Fruit fly (Drosophila melanogaster): ENCODE data around the gene Fntb.

The Fntb gene

DNA sequence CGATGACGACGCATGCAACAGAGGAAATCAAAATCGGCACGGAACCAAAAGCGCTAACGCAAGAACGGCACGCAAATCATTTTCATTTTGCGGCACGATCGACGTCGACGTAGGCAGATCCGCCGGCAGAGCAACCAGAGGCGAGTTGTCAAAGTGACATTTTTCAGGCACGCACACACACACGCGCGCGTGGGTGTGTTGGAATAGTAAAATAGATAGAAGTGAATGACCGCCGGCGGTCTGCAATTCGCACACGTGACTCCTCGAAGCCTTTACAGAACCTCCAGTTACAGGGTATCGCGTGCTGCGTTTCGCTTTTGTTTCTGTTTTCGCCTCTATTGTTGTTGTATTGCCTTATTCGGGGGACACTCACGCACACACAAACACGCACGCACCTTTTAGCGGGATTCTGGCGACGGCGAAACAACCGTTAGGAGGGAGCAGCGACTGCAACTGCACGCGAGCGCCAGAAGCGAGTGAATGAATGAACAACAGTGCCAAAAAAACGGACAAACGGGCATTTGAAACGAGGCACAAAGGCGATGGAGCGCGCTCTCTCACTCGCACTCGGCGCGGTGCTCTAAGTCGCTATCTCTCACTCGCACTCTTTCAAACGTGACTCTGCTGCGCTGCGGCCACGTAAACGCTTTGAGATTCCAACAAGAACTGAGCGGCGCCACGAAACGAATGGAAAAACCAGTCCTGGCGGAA lies 29.6 kb upstream of the Fntb start, which contains the start of gene ss (continued):
- TF ChIP-seq otp (GFP tag; IDR thresholded peaks at IDR 0.05) (no peak), CG14441 (GFP tag; IDR thresholded peaks at IDR 0.05) (no peak), ranshi (GFP tag; IDR thresholded peaks at IDR 0.05) (no peak), wek (GFP tag; optimal IDR thresholded peaks at IDR 0.05) (no peak), Lhr (GFP tag; optimal IDR thresholded peaks at IDR 0.05) (no peak), sd (tag; optimal IDR thresholded peaks at IDR 0.05) (no peak)

DNA sequence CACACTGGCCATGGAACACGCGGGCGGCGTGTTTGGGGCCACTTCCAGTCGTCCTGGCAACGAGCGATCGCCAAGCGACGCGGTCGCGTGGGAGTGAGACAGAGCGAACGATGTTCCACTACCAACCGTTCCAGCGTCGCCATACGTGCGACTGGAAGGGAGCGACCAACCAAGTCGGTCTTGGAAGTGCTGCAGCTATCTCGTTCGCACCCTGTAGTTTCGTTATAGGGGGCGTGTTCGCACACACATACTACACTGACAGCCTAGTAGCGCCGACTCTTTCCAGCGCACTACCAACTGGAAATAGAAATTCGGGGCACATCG lies 29.1 kb upstream of the Fntb start:
- TF ChIP-seq cg (GFP tag; optimal IDR thresholded peaks at IDR 0.05) (peak; percentile 81), Max (GFP tag; optimal IDR thresholded peaks at IDR 0.05) (no peak), kni (GFP tag; optimal IDR thresholded peaks at IDR 0.05) (peak; percentile 5), CoRest (tag; optimal IDR thresholded peaks at IDR 0.05) (peak; percentile 42), prd (optimal IDR thresholded peaks at IDR 0.05) (no peak), prd (GFP tag; IDR thresholded peaks at IDR 0.05) (no peak), Bgb (GFP tag; IDR thresholded peaks at IDR 0.05; ENCODE audit: partially characterized antibody) (0 out of 2 replicates have a peak, but pooled peaks have one; percentile 30), Abd-B (GFP tag; optimal IDR thresholded peaks at IDR 0.05) (no peak), Rfx (GFP tag; IDR thresholded peaks at IDR 0.05) (peak; percentile 74), CG43689 (GFP tag; IDR thresholded peaks at IDR 0.05) (no peak), knrl (GFP tag; IDR thresholded peaks at IDR 0.05; ENCODE audit: partially characterized antibody) (peak; percentile 18; the same call in 1 of the 3 replicates), phol (tag; optimal IDR thresholded peaks at IDR 0.05) (peak; percentile 30), CG17829 (tag; optimal IDR thresholded peaks at IDR 0.05) (peak; percentile 38), danr (GFP tag; IDR thresholded peaks at IDR 0.05) (no peak), Ets97D (GFP tag; optimal IDR thresholded peaks at IDR 0.05) (no peak), CG1832 (GFP tag; optimal IDR thresholded peaks at IDR 0.05) (peak; percentile 94), Dll (GFP tag; IDR thresholded peaks at IDR 0.05; ENCODE audit: partially characterized antibody) (no peak), ttk (GFP tag; IDR thresholded peaks at IDR 0.05) (0 out of 2 replicates have a peak, but pooled peaks have one; percentile 37), CG18764 (GFP tag; optimal IDR thresholded peaks at IDR 0.05) (no peak), tll (GFP tag; optimal IDR thresholded peaks at IDR 0.05) (peak in 1 of 2 experiments; percentile 16), CG7745 (tag; optimal IDR thresholded peaks at IDR 0.05) (peak; percentile 81), MBD-R2 (GFP tag; IDR thresholded peaks at IDR 0.05) (no peak), CG10321 (GFP tag; IDR thresholded peaks at IDR 0.05) (peak; percentile 92), z (GFP tag; IDR thresholded peaks at IDR 0.05) (peak; percentile 94), CG42726 (GFP tag; IDR thresholded peaks at IDR 0.05; ENCODE audit: partially characterized antibody) (no peak), D (optimal IDR thresholded peaks at IDR 0.05) (peak; percentile 95), D (GFP tag; optimal IDR thresholded peaks at IDR 0.05) (no peak), crol (GFP tag; IDR thresholded peaks at IDR 0.05) (no peak), CG1529 (GFP tag; optimal IDR thresholded peaks at IDR 0.05) (no peak), Adf1 (GFP tag; IDR thresholded peaks at IDR 0.05) (peak; percentile 63; the same call in 1 of the 2 replicates), bowl (GFP tag; IDR thresholded peaks at IDR 0.05) (no peak), CG4328 (GFP tag; optimal IDR thresholded peaks at IDR 0.05) (no peak), HLH4C (GFP tag; IDR thresholded peaks at IDR 0.05; ENCODE audit: partially characterized antibody) (no peak), Opbp (GFP tag; IDR thresholded peaks at IDR 0.05; ENCODE audit: partially characterized antibody) (0 out of 3 replicates have a peak, but pooled peaks have one; percentile 30), CTCF (GFP tag; optimal IDR thresholded peaks at IDR 0.05) (peak; percentile 46), pfk (GFP tag; optimal IDR thresholded peaks at IDR 0.05) (peak; percentile 99), grn (GFP tag; optimal IDR thresholded peaks at IDR 0.05) (no peak), Nf-YC (tag; optimal IDR thresholded peaks at IDR 0.05) (peak; percentile 98), Nf-YB (GFP tag; optimal IDR thresholded peaks at IDR 0.05) (peak; percentile 99), CG8478 (optimal IDR thresholded peaks at IDR 0.05) (peak; percentile 98), CG11093 (GFP tag; IDR thresholded peaks at IDR 0.05) (no peak), Drgx (GFP tag; IDR thresholded peaks at IDR 0.05) (0 out of 2 replicates have a peak, but pooled peaks have one; percentile 8), HmgD (GFP tag; optimal IDR thresholded peaks at IDR 0.05) (peak; percentile 38)

All from whole organism, embryonic.